Fruit fly (Drosophila melanogaster) whole organism, embryonic: ENCODE results near the gene lwr.

ENCODE experiments used
- ATbp ChIP-seq: fragments of 200-800 bp; sonication (Bioruptor generic); optimal IDR thresholded peaks from 2 replicates; lab custom pipeline; 2017; ENCODE audit warnings: missing biosample characterization, mild to moderate bottlenecking, missing genetic modification characterization, missing genetic modification reagents
- Bdp1 ChIP-seq: fragments of 200-800 bp; sonication (Bioruptor generic); optimal IDR thresholded peaks from 3 replicates; lab custom pipeline; 2016; ENCODE audit warnings: missing biosample characterization, missing genetic modification characterization
- C15 ChIP-seq: fragments of 200-800 bp; sonication (Bioruptor generic); IDR thresholded peaks from 3 replicates; pipeline ENCODE4 v1.3.6; 2022; ENCODE audit warnings: missing biosample characterization, missing genetic modification characterization
- CG11398 ChIP-seq: fragments of 200-800 bp; sonication (Bioruptor generic); optimal IDR thresholded peaks from 2 replicates; lab custom pipeline; 2016; ENCODE audit warnings: missing biosample characterization, missing genetic modification characterization
- CG11560 ChIP-seq: fragments of 200-800 bp; sonication (Bioruptor generic); IDR thresholded peaks from 3 replicates; pipeline ENCODE4 v1.3.6; 2022; ENCODE audit warnings: missing biosample characterization, missing genetic modification characterization
- CG12071 ChIP-seq: fragments of 200-800 bp; sonication (Bioruptor generic); optimal IDR thresholded peaks from 3 replicates; lab custom pipeline; 2018; ENCODE audit warnings: missing biosample characterization, mild to moderate bottlenecking, missing genetic modification characterization
- CG12104 ChIP-seq: fragments of 200-800 bp; sonication (Bioruptor generic); optimal IDR thresholded peaks from 3 replicates; lab custom pipeline; 2016; ENCODE audit warnings: missing biosample characterization, missing genetic modification characterization
- CG1792 ChIP-seq: fragments of 200-800 bp; sonication (Bioruptor generic); optimal IDR thresholded peaks from 2 replicates; lab custom pipeline; 2016; ENCODE audit warnings: missing biosample characterization, missing genetic modification characterization
- CG2129 ChIP-seq: fragments of 200-800 bp; sonication (Bioruptor generic); IDR thresholded peaks from 2 replicates; pipeline ENCODE4 v1.3.6; 2022; ENCODE audit warnings: missing biosample characterization, missing genetic modification characterization; ENCODE audit not compliant: partially characterized antibody
- CG2712 ChIP-seq: fragments of 200-800 bp; optimal IDR thresholded peaks from 3 replicates; lab custom pipeline; 2019; ENCODE audit warnings: missing biosample characterization, mild to moderate bottlenecking, missing genetic modification characterization, moderate library complexity
- CG30020 ChIP-seq: fragments of 200-800 bp; optimal IDR thresholded peaks from 2 replicates; lab custom pipeline; 2019; ENCODE audit warnings: missing biosample characterization, mild to moderate bottlenecking, missing genetic modification characterization, moderate library complexity
- CG32532 ChIP-seq: fragments of 200-800 bp; sonication (Bioruptor generic); IDR thresholded peaks from 2 replicates; pipeline ENCODE4 v1.3.6; 2022; ENCODE audit warnings: missing biosample characterization, missing genetic modification characterization
- CG32767 ChIP-seq: fragments of 200-800 bp; sonication (Bioruptor generic); IDR thresholded peaks from 2 replicates; pipeline ENCODE4 v1.3.6; 2022; ENCODE audit warnings: missing biosample characterization, missing genetic modification characterization
- CG3281 ChIP-seq: fragments of 200-800 bp; sonication (Bioruptor generic); optimal IDR thresholded peaks from 3 replicates; lab custom pipeline; 2017; ENCODE audit warnings: missing biosample characterization, mild to moderate bottlenecking, missing genetic modification characterization
- CG3838 ChIP-seq: fragments of 200-800 bp; sonication (Bioruptor generic); optimal IDR thresholded peaks from 3 replicates; lab custom pipeline; 2016; ENCODE audit warnings: missing biosample characterization, missing genetic modification characterization
- CG5245 ChIP-seq: fragments of 200-800 bp; sonication (Bioruptor generic); optimal IDR thresholded peaks from 3 replicates; lab custom pipeline; 2016; ENCODE audit warnings: missing biosample characterization, missing genetic modification characterization
- CG6689 ChIP-seq: fragments of 200-800 bp; sonication (Bioruptor generic); IDR thresholded peaks from 2 replicates; pipeline ENCODE4 v1.3.6; 2022; ENCODE audit warnings: missing biosample characterization, missing genetic modification characterization
- CG7928 ChIP-seq: fragments of 200-800 bp; sonication (Bioruptor generic); optimal IDR thresholded peaks from 2 replicates; lab custom pipeline; 2017; ENCODE audit warnings: missing biosample characterization, mild to moderate bottlenecking, missing genetic modification characterization
- CG8089 ChIP-seq: fragments of 200-800 bp; sonication (Bioruptor generic); optimal IDR thresholded peaks from 3 replicates; lab custom pipeline; 2016; ENCODE audit warnings: missing biosample characterization, missing genetic modification characterization
- CG9609 ChIP-seq: fragments of 200-800 bp; sonication (Bioruptor generic); optimal IDR thresholded peaks from 3 replicates; lab custom pipeline; 2016; ENCODE audit warnings: missing biosample characterization, missing genetic modification characterization
- CG9727 ChIP-seq: fragments of 200-800 bp; sonication (Bioruptor generic); optimal IDR thresholded peaks from 3 replicates; lab custom pipeline; 2017; ENCODE audit warnings: missing biosample characterization, mild to moderate bottlenecking, missing genetic modification characterization
- CG9876 ChIP-seq: fragments of 200-800 bp; sonication (Bioruptor generic); optimal IDR thresholded peaks from 2 replicates; lab custom pipeline; 2016; ENCODE audit warnings: missing biosample characterization, missing genetic modification characterization
- CHES-1-like ChIP-seq: fragments of 200-800 bp; sonication (Bioruptor generic); optimal IDR thresholded peaks from 2 replicates; lab custom pipeline; 2016; ENCODE audit warnings: missing biosample characterization, missing genetic modification characterization
- CkIIα-i1 ChIP-seq: fragments of 200-800 bp; sonication (Bioruptor generic); IDR thresholded peaks from 2 replicates; pipeline ENCODE4 v1.3.6; 2022; ENCODE audit warnings: missing biosample characterization, missing genetic modification characterization
- HHEX ChIP-seq: fragments of 200-800 bp; sonication (Bioruptor generic); optimal IDR thresholded peaks from 3 replicates; lab custom pipeline; 2017; ENCODE audit warnings: missing biosample characterization, mild to moderate bottlenecking, missing genetic modification characterization, missing genetic modification reagents
- HLH54F ChIP-seq: fragments of 200-800 bp; sonication (Bioruptor generic); optimal IDR thresholded peaks from 3 replicates; lab custom pipeline; 2016; ENCODE audit warnings: missing biosample characterization, missing genetic modification characterization
- Hmr ChIP-seq: fragments of 200-800 bp; sonication (Bioruptor generic); optimal IDR thresholded peaks from 3 replicates; lab custom pipeline; 2017; ENCODE audit warnings: mild to moderate bottlenecking, missing biosample characterization, missing genetic modification reagents, missing genetic modification characterization
- Hr3 ChIP-seq: fragments of 200-800 bp; sonication (Bioruptor generic); optimal IDR thresholded peaks from 3 replicates; lab custom pipeline; 2016; ENCODE audit warnings: missing biosample characterization, missing genetic modification characterization
- MESR4 ChIP-seq: fragments of 200-800 bp; sonication (Bioruptor generic); optimal IDR thresholded peaks from 2 replicates; lab custom pipeline; 2018; ENCODE audit warnings: missing biosample characterization, mild to moderate bottlenecking, missing genetic modification characterization, moderate library complexity
- MTF-1 ChIP-seq: fragments of 200-800 bp; sonication (Bioruptor generic); optimal IDR thresholded peaks from 2 replicates; lab custom pipeline; 2018; ENCODE audit warnings: missing biosample characterization, mild to moderate bottlenecking, missing genetic modification characterization, borderline replicate concordance
- Six4 ChIP-seq: fragments of 200-800 bp; sonication (Bioruptor generic); optimal IDR thresholded peaks from 2 replicates; lab custom pipeline; 2016; ENCODE audit warnings: missing biosample characterization, missing genetic modification characterization
- Vsx1 ChIP-seq: fragments of 200-800 bp; sonication (Bioruptor generic); optimal IDR thresholded peaks from 2 replicates; lab custom pipeline; 2017; ENCODE audit warnings: missing biosample characterization, mild to moderate bottlenecking, missing genetic modification characterization, missing genetic modification reagents
- aop ChIP-seq: fragments of 200-800 bp; sonication (Bioruptor generic); IDR thresholded peaks from 2 replicates; pipeline ENCODE4 v1.3.6; 2022; ENCODE audit warnings: missing biosample characterization, missing genetic modification characterization
- cato ChIP-seq: fragments of 200-800 bp; sonication (Bioruptor generic); optimal IDR thresholded peaks from 2 replicates; lab custom pipeline; 2016; ENCODE audit warnings: missing biosample characterization, missing genetic modification characterization, borderline replicate concordance
- cg ChIP-seq: fragments of 200-800 bp; sonication (Bioruptor generic); optimal IDR thresholded peaks from 3 replicates; lab custom pipeline; 2019; ENCODE audit warnings: missing biosample characterization, mild to moderate bottlenecking, missing genetic modification characterization, moderate library complexity
- croc ChIP-seq: fragments of 200-800 bp; sonication (Bioruptor generic); conservative IDR thresholded peaks from 3 replicates; pipeline ENCODE4 v1.3.6; 2022; ENCODE audit warnings: missing biosample characterization, missing genetic modification characterization
- dan ChIP-seq: fragments of 200-800 bp; sonication (Bioruptor generic); IDR thresholded peaks from 2 replicates; pipeline ENCODE4 v1.3.6; 2022; ENCODE audit warnings: missing biosample characterization, missing genetic modification characterization
- dm ChIP-seq: fragments of 200-800 bp; sonication (Bioruptor generic); optimal IDR thresholded peaks from 3 replicates; lab custom pipeline; 2016; ENCODE audit warnings: missing biosample characterization, missing genetic modification characterization
- fd102C ChIP-seq: fragments of 200-800 bp; sonication (Bioruptor generic); optimal IDR thresholded peaks from 2 replicates; lab custom pipeline; 2018; ENCODE audit warnings: missing biosample characterization, mild to moderate bottlenecking, missing genetic modification characterization, moderate library complexity
- gce ChIP-seq: fragments of 200-800 bp; sonication (Bioruptor generic); IDR thresholded peaks from 3 replicates; pipeline ENCODE4 v1.3.6; 2022; ENCODE audit warnings: missing biosample characterization, missing genetic modification characterization
- lilli ChIP-seq: fragments of 200-800 bp; sonication (Bioruptor generic); optimal IDR thresholded peaks from 3 replicates; lab custom pipeline; 2016; ENCODE audit warnings: missing biosample characterization, missing genetic modification characterization
- lola ChIP-seq, 3 experiments: fragments of >200 bp in 2 of 3; fragments of 200-800 bp in 1 of 3; sonication (Bioruptor generic) in 1 of 3; optimal IDR thresholded peaks; 2 replicates each; lab custom pipeline; 2017 to 2019; ENCODE audit warnings: missing biosample characterization in 3 of 3, missing genetic modification characterization in 3 of 3, mild to moderate bottlenecking in 1 of 3, moderate library complexity in 1 of 3
- pnt ChIP-seq: fragments of 200-800 bp; sonication (Bioruptor generic); optimal IDR thresholded peaks from 3 replicates; lab custom pipeline; 2016; ENCODE audit warnings: missing biosample characterization, missing genetic modification characterization
- rib ChIP-seq: fragments of 200-800 bp; sonication (Bioruptor generic); IDR thresholded peaks from 2 replicates; pipeline ENCODE4 v1.3.6; 2022; ENCODE audit warnings: missing biosample characterization, missing genetic modification characterization
- sens-2 ChIP-seq: fragments of 200-800 bp; sonication (Bioruptor generic); IDR thresholded peaks from 2 replicates; pipeline ENCODE4 v1.3.6; 2022; ENCODE audit warnings: missing biosample characterization, missing genetic modification characterization
- seq ChIP-seq: fragments of 200-800 bp; sonication (Bioruptor generic); IDR thresholded peaks from 2 replicates; pipeline ENCODE4 v1.3.6; 2022; ENCODE audit warnings: missing biosample characterization, missing genetic modification characterization
- sima ChIP-seq: fragments of 200-800 bp; sonication (Bioruptor generic); optimal IDR thresholded peaks from 2 replicates; lab custom pipeline; 2016; ENCODE audit warnings: missing biosample characterization, missing genetic modification characterization
- trh ChIP-seq: fragments of 200-800 bp; sonication (Bioruptor generic); optimal IDR thresholded peaks from 2 replicates; lab custom pipeline; 2016; ENCODE audit warnings: missing biosample characterization, missing genetic modification characterization
- zfh1 ChIP-seq: fragments of 200-800 bp; sonication (Bioruptor generic); IDR thresholded peaks from 3 replicates; pipeline ENCODE4 v1.3.6; 2022; ENCODE audit warnings: missing biosample characterization, missing genetic modification characterization

Gene lwr

DNA sequence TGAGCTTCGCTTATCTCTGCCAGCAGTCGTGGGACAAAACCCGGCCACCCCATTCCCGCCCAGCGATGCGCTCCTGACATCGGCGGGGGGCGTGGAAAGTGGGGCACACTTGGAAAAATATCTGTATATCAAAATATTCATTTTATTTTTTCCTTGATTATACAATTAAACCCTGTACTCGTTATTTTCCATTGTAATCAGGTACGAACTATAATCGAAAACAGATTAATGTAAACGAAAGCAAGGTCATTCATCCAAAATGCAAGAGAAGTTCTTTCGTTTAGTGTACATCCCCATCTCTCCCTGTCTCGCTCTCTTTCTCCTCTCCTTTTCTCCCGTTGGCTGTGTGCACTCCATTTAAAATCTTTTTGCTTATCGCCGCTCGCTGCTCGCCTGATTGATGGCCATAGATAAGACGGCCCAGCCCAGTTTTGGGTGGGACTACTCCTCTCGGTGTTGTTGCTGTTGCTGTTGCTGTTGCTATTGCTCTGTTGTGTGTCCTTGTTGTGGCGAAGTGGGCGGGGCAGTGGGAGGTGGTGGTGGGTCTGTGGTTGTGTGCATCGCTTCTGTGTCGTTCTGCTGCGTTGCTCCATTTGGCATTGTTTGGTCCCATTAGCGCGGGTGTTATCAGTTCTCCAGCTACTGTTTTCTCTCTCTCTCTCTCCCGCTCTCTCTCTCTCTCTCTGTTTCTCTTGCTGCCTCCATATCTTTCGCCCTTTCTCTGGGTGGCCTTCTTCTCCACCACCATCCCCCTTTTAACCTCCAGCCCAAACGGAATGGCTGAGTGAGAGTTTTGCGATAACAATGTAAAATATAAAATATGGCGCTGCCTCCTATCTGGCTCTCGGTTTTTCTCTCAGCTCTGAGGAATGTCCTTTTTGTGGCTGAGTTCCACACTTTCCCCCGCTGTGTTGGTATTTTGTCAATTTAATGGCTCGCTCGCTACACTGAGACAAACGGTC is 26.1 kb downstream of the lwr start (continued):
- TF ChIP-seq CG6689 (GFP tag; lab: Robert Waterston, UW), result peak; percentile 83
- TF ChIP-seq sima (GFP tag; lab: Kevin White, UChicago), result no peak
- TF ChIP-seq CG3838 (GFP tag; lab: Kevin White, UChicago), result peak; percentile 33
- TF ChIP-seq cg, result peak; percentile 9
- no peak for TF ChIP-seq CG7928 (GFP tag; lab: Kevin White, UChicago)
- peak; percentile 67 for TF ChIP-seq seq (GFP tag; lab: Robert Waterston, UW)
- peak; percentile 10 for TF ChIP-seq MESR4
- TF ChIP-seq Hmr (GFP tag; lab: Kevin White, UChicago), result peak; percentile 74
- TF ChIP-seq CG32532, result peak; percentile 68
- TF ChIP-seq gce (GFP tag; lab: Robert Waterston, UW), result peak; percentile 63; the same call in 1 of the 3 replicates
- no peak for TF ChIP-seq aop
- peak; percentile 69 for TF ChIP-seq croc
- TF ChIP-seq HHEX (GFP tag; lab: Kevin White, UChicago), result peak; percentile 72
- TF ChIP-seq pnt, result peak; percentile 70
- no peak for TF ChIP-seq CG2129 (GFP tag; lab: Robert Waterston, UW)
- peak; percentile 76 for TF ChIP-seq Hr3 (GFP tag; lab: Kevin White, UChicago)
- TF ChIP-seq Bdp1 (GFP tag; lab: Kevin White, UChicago), result peak; percentile 38
- TF ChIP-seq CG11560 (tag; lab: Robert Waterston, UW), result peak; percentile 68; the same call in 2 of the 3 replicates
- TF ChIP-seq MTF-1 (GFP tag; lab: Kevin White, UChicago), result peak; percentile 60
- peak; percentile 67 for TF ChIP-seq Six4 (GFP tag; lab: Kevin White, UChicago)
- peak; percentile 27 for TF ChIP-seq HLH54F (GFP tag; lab: Kevin White, UChicago)
- TF ChIP-seq CG9727 (GFP tag; lab: Kevin White, UChicago), result peak; percentile 75
- TF ChIP-seq trh (GFP tag; lab: Kevin White, UChicago), result peak; percentile 54
- peak; percentile 74 for TF ChIP-seq CG12071 (GFP tag; lab: Kevin White, UChicago)
- no peak for TF ChIP-seq CG30020 (tag; lab: Kevin White, UChicago)
- no peak for TF ChIP-seq fd102C (GFP tag; lab: Kevin White, UChicago)
- TF ChIP-seq C15 (GFP tag; lab: Robert Waterston, UW), result peak; percentile 61; the same call in 1 of the 3 replicates
- TF ChIP-seq lilli, result peak; percentile 66
- peak; percentile 28 for TF ChIP-seq Vsx1
- peak; percentile 72 for TF ChIP-seq CG5245 (GFP tag; lab: Kevin White, UChicago)
- peak; percentile 73 for TF ChIP-seq CG3281 (GFP tag; lab: Kevin White, UChicago)
- peak; percentile 81 for TF ChIP-seq zfh1 (GFP tag; lab: Robert Waterston, UW)
- peak; percentile 43 for TF ChIP-seq CG9609 (GFP tag; lab: Kevin White, UChicago)
- TF ChIP-seq CG12104 (GFP tag; lab: Kevin White, UChicago), result peak; percentile 59
- TF ChIP-seq sens-2 (GFP tag; lab: Robert Waterston, UW), result peak; percentile 71
- no peak for TF ChIP-seq rib (GFP tag; lab: Robert Waterston, UW)
- peak in 1 of 3 experiments; percentile 69 for TF ChIP-seq lola (GFP tag; optimal IDR thresholded peaks at IDR 0.05; lab: Kevin White, UChicago)
- TF ChIP-seq CG9876 (GFP tag; lab: Kevin White, UChicago), result no peak
- TF ChIP-seq CG32767, result peak; percentile 40; the same call in 1 of the 2 replicates
- TF ChIP-seq dan (GFP tag; lab: Robert Waterston, UW), result no peak
- TF ChIP-seq CG1792, result peak; percentile 22
- TF ChIP-seq CG8089 (GFP tag; lab: Kevin White, UChicago), result peak; percentile 61
- peak; percentile 58 for TF ChIP-seq cato (GFP tag; lab: Kevin White, UChicago)
- TF ChIP-seq CG2712 (tag; lab: Kevin White, UChicago), result peak; percentile 87
- no peak for TF ChIP-seq CHES-1-like
- peak; percentile 86 for TF ChIP-seq ATbp (GFP tag; lab: Kevin White, UChicago)
- peak; percentile 32 for TF ChIP-seq CG11398
- no peak for TF ChIP-seq dm
- TF ChIP-seq CkIIα-i1 (GFP tag; lab: Robert Waterston, UW), result no peak
